Worm (Caenorhabditis elegans) whole organism, L3 larva: ENCODE results near the gene srh-194.
"Not testable (repeated sequence)": the region's sequence is repeated elsewhere in the genome, so short reads cannot be mapped to it uniquely, and the experiment has no call there.

ENCODE experiments used
- ama-1 ChIP-seq: fragments of 150-350 bp; optimal IDR thresholded peaks from 2 replicates; lab custom pipeline; 2018
- elt-3 ChIP-seq, 3 experiments: fragments of 150-350 bp in 1 of 3; sonication (generic microtip) in 2 of 3; optimal IDR thresholded peaks; 2 replicates in 2 of 3; 4 replicates in 1 of 3; lab custom pipeline; 2014 to 2017; ENCODE audit warnings: missing biosample characterization in 3 of 3, missing genetic modification characterization in 3 of 3
- nhr-12 ChIP-seq: fragments of 150-350 bp; optimal IDR thresholded peaks from 2 replicates; lab custom pipeline; 2014; ENCODE audit warnings: missing biosample characterization, missing genetic modification characterization
- nhr-76 ChIP-seq: fragments of 150-350 bp; sonication (generic microtip); optimal IDR thresholded peaks from 5 replicates; lab custom pipeline; 2014; ENCODE audit warnings: missing biosample characterization, missing genetic modification characterization
- snpc-4 ChIP-seq: fragments of 150-350 bp; optimal IDR thresholded peaks from 2 replicates; lab custom pipeline; 2014; ENCODE audit warnings: missing biosample characterization, missing genetic modification characterization
- ztf-11 ChIP-seq: fragments of 150-350 bp; optimal IDR thresholded peaks from 2 replicates; lab custom pipeline; 2014; ENCODE audit warnings: missing biosample characterization, missing genetic modification characterization

DNA sequence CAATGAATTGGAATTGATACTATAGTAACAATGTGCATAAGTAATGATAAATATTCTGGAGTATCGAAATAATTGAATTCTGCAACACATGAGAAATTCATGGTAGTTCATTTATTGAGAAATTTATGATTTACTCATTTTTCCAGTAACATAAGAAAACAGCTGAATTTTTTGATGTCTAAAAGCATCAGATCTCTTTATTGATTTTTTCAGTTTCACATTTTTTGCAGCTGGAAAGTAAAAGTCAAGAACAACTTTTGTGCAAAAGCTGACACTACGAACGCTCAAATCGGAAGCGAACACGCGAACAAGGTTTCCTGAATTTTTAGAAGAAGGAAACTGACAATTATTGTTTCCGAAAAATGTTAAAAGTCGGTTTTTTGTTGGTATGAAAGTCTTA, 3.2 kb downstream of the srh-194 start, which contains the start of gene srh-193:
- not testable (repeated sequence) for TF ChIP-seq ama-1 (lab: Kevin White, UChicago); snpc-4 (tag; lab: Kevin White, UChicago); ztf-11 (tag; lab: Kevin White, UChicago); elt-3 (tag; optimal IDR thresholded peaks at IDR 0.05; lab: Kevin White, UChicago); nhr-76; nhr-12 (tag; lab: Kevin White, UChicago)
